Worm (Caenorhabditis elegans) whole organism, L3 larva: ENCODE data around the gene ZK354.6.

Source experiments
- ZK546.5 ChIP-seq: sonication (generic microtip); optimal IDR thresholded peaks from 2 replicates; lab custom pipeline; 2017; ENCODE audit warnings: missing biosample characterization, missing genetic modification characterization
- aly-2 ChIP-seq: fragments of 150-350 bp; optimal IDR thresholded peaks from 2 replicates; lab custom pipeline; 2014; ENCODE audit warnings: missing biosample characterization, missing genetic modification characterization
- ama-1 ChIP-seq: fragments of 150-350 bp; optimal IDR thresholded peaks from 2 replicates; lab custom pipeline; 2018
- ceh-16 ChIP-seq: sonication (generic microtip); optimal IDR thresholded peaks from 2 replicates; lab custom pipeline; 2017; ENCODE audit warnings: missing biosample characterization, missing genetic modification characterization
- ceh-28 ChIP-seq: fragments of 150-350 bp; optimal IDR thresholded peaks from 2 replicates; lab custom pipeline; 2014; ENCODE audit warnings: missing biosample characterization, missing genetic modification reagents, missing genetic modification characterization
- ceh-82 ChIP-seq: fragments of 150-350 bp; optimal IDR thresholded peaks from 2 replicates; lab custom pipeline; 2014; ENCODE audit warnings: missing biosample characterization, missing genetic modification characterization
- ceh-9 ChIP-seq: sonication (generic microtip); optimal IDR thresholded peaks from 2 replicates; lab custom pipeline; 2018; ENCODE audit warnings: missing biosample characterization, missing genetic modification characterization
- egl-27 ChIP-seq: sonication (generic microtip); optimal IDR thresholded peaks from 4 replicates; lab custom pipeline; 2017; ENCODE audit warnings: missing biosample characterization, missing genetic modification reagents, missing genetic modification characterization
- egl-5 ChIP-seq: fragments of 150-350 bp; optimal IDR thresholded peaks from 2 replicates; lab custom pipeline; 2017; ENCODE audit warnings: missing biosample characterization, missing genetic modification reagents, missing genetic modification characterization, inconsistent platforms
- elt-1 ChIP-seq: fragments of 150-350 bp; optimal IDR thresholded peaks from 2 replicates; lab custom pipeline; 2014; ENCODE audit warnings: missing biosample characterization, missing genetic modification characterization
- elt-2 ChIP-seq: sonication (generic microtip); optimal IDR thresholded peaks from 2 replicates; lab custom pipeline; 2016; ENCODE audit warnings: missing genetic modification reagents, mild to moderate bottlenecking, missing genetic modification characterization, missing compliant biosample characterization
- elt-3 ChIP-seq, 3 experiments: fragments of 150-350 bp in 1 of 3; sonication (generic microtip) in 2 of 3; optimal IDR thresholded peaks; 2 replicates in 2 of 3; 4 replicates in 1 of 3; lab custom pipeline; 2014 to 2017; ENCODE audit warnings: missing biosample characterization in 3 of 3, missing genetic modification characterization in 3 of 3
- eor-1 ChIP-seq, 2 experiments: fragments of 150-350 bp; optimal IDR thresholded peaks; 2 replicates each; lab custom pipeline; 2014 to 2018; ENCODE audit warnings: missing biosample characterization in 2 of 2, missing genetic modification characterization in 2 of 2
- fkh-10 ChIP-seq: sonication (generic microtip); optimal IDR thresholded peaks from 2 replicates; lab custom pipeline; 2017; ENCODE audit warnings: missing biosample characterization, missing genetic modification reagents, missing genetic modification characterization
- fkh-2 ChIP-seq: fragments of 150-350 bp; optimal IDR thresholded peaks from 2 replicates; lab custom pipeline; 2014; ENCODE audit warnings: missing biosample characterization, missing genetic modification reagents, missing genetic modification characterization
- fos-1 ChIP-seq: fragments of 150-350 bp; optimal IDR thresholded peaks from 2 replicates; lab custom pipeline; 2014; ENCODE audit warnings: missing biosample characterization, missing genetic modification characterization
- jun-1 ChIP-seq: fragments of 150-350 bp; optimal IDR thresholded peaks from 2 replicates; lab custom pipeline; 2014; ENCODE audit warnings: missing biosample characterization, missing genetic modification reagents, missing genetic modification characterization
- lin-39 ChIP-seq: fragments of 150-350 bp; optimal IDR thresholded peaks from 2 replicates; lab custom pipeline; 2018; ENCODE audit warnings: missing biosample characterization, missing genetic modification reagents, missing genetic modification characterization
- lsy-12 ChIP-seq: sonication (generic microtip); optimal IDR thresholded peaks from 2 replicates; lab custom pipeline; 2016; ENCODE audit warnings: mild to moderate bottlenecking, missing genetic modification characterization, missing compliant biosample characterization
- mdl-1 ChIP-seq: fragments of 150-350 bp; optimal IDR thresholded peaks from 2 replicates; lab custom pipeline; 2014; ENCODE audit warnings: missing biosample characterization, missing genetic modification characterization
- mml-1 ChIP-seq: fragments of 150-350 bp; sonication (generic microtip); optimal IDR thresholded peaks from 3 replicates; lab custom pipeline; 2014; ENCODE audit warnings: missing biosample characterization, missing genetic modification characterization
- nfya-1 ChIP-seq: sonication (generic microtip); optimal IDR thresholded peaks from 2 replicates; lab custom pipeline; 2017; ENCODE audit warnings: missing genetic modification characterization, mild to moderate bottlenecking, missing compliant biosample characterization, antibody characterized with exemption, moderate library complexity; ENCODE audit not compliant: insufficient read depth
- nhr-11 ChIP-seq: fragments of 150-350 bp; optimal IDR thresholded peaks from 2 replicates; lab custom pipeline; 2014; ENCODE audit warnings: missing biosample characterization, missing genetic modification characterization
- nhr-23 ChIP-seq: fragments of 150-350 bp; optimal IDR thresholded peaks from 2 replicates; lab custom pipeline; 2014; ENCODE audit warnings: missing biosample characterization, missing genetic modification reagents, missing genetic modification characterization
- nhr-237 ChIP-seq: fragments of 150-350 bp; optimal IDR thresholded peaks from 2 replicates; lab custom pipeline; 2014; ENCODE audit warnings: missing biosample characterization, missing genetic modification characterization
- nhr-28 ChIP-seq: fragments of 150-350 bp; optimal IDR thresholded peaks from 2 replicates; lab custom pipeline; 2014; ENCODE audit warnings: missing biosample characterization, missing genetic modification characterization
- nhr-43 ChIP-seq: sonication (generic microtip); optimal IDR thresholded peaks from 2 replicates; lab custom pipeline; 2016; ENCODE audit warnings: mild to moderate bottlenecking, missing genetic modification characterization, missing compliant biosample characterization; ENCODE audit not compliant: poor library complexity, severe bottlenecking
- nhr-77 ChIP-seq: fragments of 150-350 bp; optimal IDR thresholded peaks from 2 replicates; lab custom pipeline; 2014; ENCODE audit warnings: missing biosample characterization, missing genetic modification characterization
- pha-4 ChIP-seq: fragments of 150-350 bp; optimal IDR thresholded peaks from 2 replicates; lab custom pipeline; 2014; ENCODE audit warnings: missing biosample characterization, missing genetic modification reagents, missing genetic modification characterization
- sea-2 ChIP-seq: fragments of 150-350 bp; sonication (generic microtip); optimal IDR thresholded peaks from 4 replicates; lab custom pipeline; 2014; ENCODE audit warnings: missing biosample characterization, missing genetic modification reagents, missing genetic modification characterization
- skn-1 ChIP-seq: fragments of 150-350 bp; optimal IDR thresholded peaks from 2 replicates; lab custom pipeline; 2014; ENCODE audit warnings: missing biosample characterization, missing genetic modification characterization
- snpc-4 ChIP-seq: fragments of 150-350 bp; optimal IDR thresholded peaks from 2 replicates; lab custom pipeline; 2014; ENCODE audit warnings: missing biosample characterization, missing genetic modification characterization
- tbx-2 ChIP-seq: sonication (generic microtip); optimal IDR thresholded peaks from 2 replicates; lab custom pipeline; 2016; ENCODE audit warnings: mild to moderate bottlenecking, missing genetic modification characterization, missing compliant biosample characterization
- unc-62 ChIP-seq: fragments of 150-350 bp; sonication (generic microtip); optimal IDR thresholded peaks from 4 replicates; lab custom pipeline; 2014; ENCODE audit warnings: missing biosample characterization, missing genetic modification reagents, missing genetic modification characterization
- zag-1 ChIP-seq: fragments of 150-350 bp; optimal IDR thresholded peaks from 2 replicates; lab custom pipeline; 2014; ENCODE audit warnings: missing biosample characterization, missing genetic modification characterization
- ztf-11 ChIP-seq: fragments of 150-350 bp; optimal IDR thresholded peaks from 2 replicates; lab custom pipeline; 2014; ENCODE audit warnings: missing biosample characterization, missing genetic modification characterization

Gene ZK354.6

ce11 chrIV:5277752-5278151 is 19.6 kb downstream of the ZK354.6 start, which contains the start of gene F36H12.17:
TSS of gene F36H12.17 (minus strand) at chrIV:5277852.
- TF ChIP-seq ceh-9: no peak
- no peak for TF ChIP-seq jun-1 (tag; lab: Kevin White, UChicago)
- TF ChIP-seq aly-2: no peak
- no peak for TF ChIP-seq eor-1 (tag; optimal IDR thresholded peaks at IDR 0.05; lab: Kevin White, UChicago)
- TF ChIP-seq fos-1 (tag; lab: Kevin White, UChicago): no peak
- no peak for TF ChIP-seq fkh-10 (GFP tag; lab: Kevin White, UChicago)
- TF ChIP-seq ceh-28 (tag; lab: Kevin White, UChicago): no peak
- no peak for TF ChIP-seq tbx-2 (tag; lab: Kevin White, UChicago)
- TF ChIP-seq elt-2 (tag; lab: Kevin White, UChicago): no peak
- no peak for TF ChIP-seq elt-3 (tag; optimal IDR thresholded peaks at IDR 0.05; lab: Kevin White, UChicago)
- no peak for TF ChIP-seq nhr-23 (tag; lab: Kevin White, UChicago)
- TF ChIP-seq ama-1: no peak
- no peak for TF ChIP-seq nfya-1 (tag; lab: Kevin White, UChicago)
- TF ChIP-seq ceh-82 (tag; lab: Kevin White, UChicago): no peak
- no peak for TF ChIP-seq ztf-11
- no peak for TF ChIP-seq fkh-2 (tag; lab: Kevin White, UChicago)
- TF ChIP-seq mml-1: no peak
- no peak for TF ChIP-seq nhr-11 (tag; lab: Kevin White, UChicago)
- no peak for TF ChIP-seq pha-4 (tag; lab: Kevin White, UChicago)

ce11 chrIV:5274123-5274581 is 23.2 kb downstream of the ZK354.6 start, which contains the start of gene slfl-4:
TSS of gene slfl-4 (plus strand) at chrIV:5274531.
- TF ChIP-seq skn-1 (tag; lab: Kevin White, UChicago): no peak
- TF ChIP-seq elt-1 (tag; lab: Kevin White, UChicago): no peak
- no peak for TF ChIP-seq jun-1 (tag; lab: Kevin White, UChicago)
- no peak for TF ChIP-seq sea-2 (GFP tag; lab: Kevin White, UChicago)
- TF ChIP-seq zag-1 (tag; lab: Kevin White, UChicago): no peak
- TF ChIP-seq mml-1: no peak
- no peak for TF ChIP-seq nhr-77
- no peak for TF ChIP-seq fkh-10 (GFP tag; lab: Kevin White, UChicago)
- TF ChIP-seq unc-62: no peak
- no peak for TF ChIP-seq nhr-43 (tag; lab: Kevin White, UChicago)
- no peak for TF ChIP-seq mdl-1 (tag; lab: Kevin White, UChicago)
- no peak for TF ChIP-seq nhr-237 (tag; lab: Kevin White, UChicago)
- no peak for TF ChIP-seq egl-5
- TF ChIP-seq fos-1 (tag; lab: Kevin White, UChicago): no peak
- TF ChIP-seq lin-39 (tag; lab: Kevin White, UChicago): no peak
- no peak for TF ChIP-seq lsy-12

DNA sequence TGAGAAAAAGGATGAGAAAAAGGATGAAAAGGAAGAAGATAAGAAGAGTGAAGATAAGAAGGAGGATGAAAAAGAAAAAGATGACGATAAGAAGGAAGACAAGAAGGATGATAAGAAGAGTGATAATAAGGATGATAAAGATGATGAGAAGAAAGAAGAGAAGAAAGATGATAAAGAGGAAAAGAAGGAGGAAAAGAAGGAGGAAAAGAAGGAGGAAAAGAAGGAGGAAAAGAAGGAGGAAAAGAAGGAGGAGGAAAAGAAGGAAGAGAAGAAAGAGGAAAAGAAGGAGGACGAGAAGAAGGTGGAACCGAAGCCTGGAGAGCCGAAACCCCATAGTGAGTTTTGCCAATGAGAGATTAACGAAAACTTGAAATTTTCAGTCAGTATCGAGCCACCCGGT is 24.0 kb downstream of the ZK354.6 start:
- TF ChIP-seq fos-1 (tag; lab: Kevin White, UChicago): no peak
- no peak for TF ChIP-seq ceh-16 (tag; lab: Kevin White, UChicago)
- no peak for TF ChIP-seq nhr-28 (tag; lab: Kevin White, UChicago)
- TF ChIP-seq egl-27: no peak
- TF ChIP-seq ceh-82 (tag; lab: Kevin White, UChicago): no peak

DNA sequence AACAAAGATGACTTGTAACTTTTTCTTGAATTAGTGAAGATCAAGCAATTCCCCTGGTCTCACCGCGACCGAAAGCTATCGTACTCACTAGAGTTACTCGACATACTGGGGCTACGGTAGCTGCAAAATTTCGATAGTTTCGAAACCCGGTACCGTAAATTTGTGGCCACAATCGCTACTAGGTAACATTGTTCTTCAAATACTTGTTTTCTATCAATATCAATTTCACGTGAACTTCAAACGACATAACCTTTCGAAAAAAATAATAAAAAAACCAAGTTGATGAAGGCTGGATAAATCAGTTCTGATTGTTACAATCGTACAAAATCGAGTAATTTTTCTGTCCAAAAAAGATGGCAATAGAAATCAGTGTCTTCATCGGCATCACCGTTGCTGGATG is 24.8 kb downstream of the ZK354.6 start, which contains the start of gene F36H12.3:
F36H12.3 (plus strand) TSS at position 301 of the 400 bp plus-strand sequence.
- TF ChIP-seq tbx-2 (tag; lab: Kevin White, UChicago) (no peak), aly-2 (no peak), egl-5 (no peak), unc-62 (no peak), lsy-12 (no peak), ztf-11 (no peak), fos-1 (tag; lab: Kevin White, UChicago) (no peak), elt-2 (tag; lab: Kevin White, UChicago) (no peak), ceh-16 (tag; lab: Kevin White, UChicago) (no peak), snpc-4 (tag; lab: Kevin White, UChicago) (no peak), ZK546.5 (tag; lab: Kevin White, UChicago) (no peak)
